Worm (Caenorhabditis elegans) whole organism, mixed stage, embryonic: ENCODE results near the gene F58F9.1.
"Not testable (repeated sequence)": the region's sequence is repeated elsewhere in the genome, so short reads cannot be mapped to it uniquely, and the experiment has no call there.

ENCODE experiments used
- bed-3 ChIP-seq: fragments of 200-800 bp; sonication (Bioruptor generic); optimal IDR thresholded peaks from 3 replicates; lab custom pipeline; 2018; ENCODE audit warnings: mild to moderate bottlenecking, missing genetic modification characterization, moderate library complexity, missing compliant biosample characterization
- ceh-43 ChIP-seq: fragments of 200-800 bp; sonication (Bioruptor generic); optimal IDR thresholded peaks from 2 replicates; lab custom pipeline; 2018; ENCODE audit warnings: mild to moderate bottlenecking, missing genetic modification characterization, moderate library complexity, missing compliant biosample characterization
- elt-3 ChIP-seq: fragments of 150-350 bp; optimal IDR thresholded peaks from 2 replicates; lab custom pipeline; 2014; ENCODE audit warnings: missing biosample characterization, missing genetic modification characterization
- hlh-1 ChIP-seq: fragments of 150-350 bp; optimal IDR thresholded peaks from 2 replicates; lab custom pipeline; 2014; ENCODE audit warnings: missing biosample characterization, missing genetic modification reagents, missing genetic modification characterization
- lsy-2 ChIP-seq: fragments of 150-350 bp; optimal IDR thresholded peaks from 2 replicates; lab custom pipeline; 2014; ENCODE audit warnings: missing biosample characterization, missing genetic modification characterization
- nhr-12 ChIP-seq: fragments of 150-350 bp; optimal IDR thresholded peaks from 2 replicates; lab custom pipeline; 2014; ENCODE audit warnings: missing biosample characterization, missing genetic modification characterization
- nhr-237 ChIP-seq: fragments of 150-350 bp; optimal IDR thresholded peaks from 2 replicates; lab custom pipeline; 2014; ENCODE audit warnings: missing biosample characterization, missing genetic modification characterization
- nhr-28 ChIP-seq: fragments of 150-350 bp; optimal IDR thresholded peaks from 2 replicates; lab custom pipeline; 2014; ENCODE audit warnings: missing biosample characterization, missing genetic modification characterization
- nhr-76 ChIP-seq: sonication (generic microtip); optimal IDR thresholded peaks from 2 replicates; lab custom pipeline; 2017; ENCODE audit warnings: missing biosample characterization, missing genetic modification characterization
- snpc-4 ChIP-seq: fragments of 150-350 bp; optimal IDR thresholded peaks from 2 replicates; lab custom pipeline; 2014; ENCODE audit warnings: missing biosample characterization, missing genetic modification characterization
- sptf-1 ChIP-seq: sonication (generic microtip); optimal IDR thresholded peaks from 2 replicates; lab custom pipeline; 2017; ENCODE audit warnings: mild to moderate bottlenecking, missing genetic modification characterization, moderate library complexity, missing compliant biosample characterization
- ztf-11 ChIP-seq: fragments of 150-350 bp; optimal IDR thresholded peaks from 2 replicates; lab custom pipeline; 2014; ENCODE audit warnings: missing biosample characterization, missing genetic modification characterization

ce11 chrIV:6253000-6253399 is 3.4 kb downstream of the F58F9.1 start, which contains the start of gene T13A10.2:
- TF ChIP-seq nhr-237 (tag; lab: Kevin White, UChicago); bed-3 (GFP tag; lab: Kevin White, UChicago); nhr-28 (tag; lab: Kevin White, UChicago); ztf-11 (tag; lab: Kevin White, UChicago); nhr-12 (tag; lab: Kevin White, UChicago); sptf-1; snpc-4 (tag; lab: Kevin White, UChicago); hlh-1 (tag; lab: Kevin White, UChicago); lsy-2 (tag; lab: Kevin White, UChicago); elt-3; nhr-76 (tag; lab: Kevin White, UChicago); ceh-43 (GFP tag; lab: Kevin White, UChicago): not testable (repeated sequence)
